Worm (Caenorhabditis elegans) whole organism, L4/young adult: ENCODE data around the gene F20B6.4.

Experiments used
- W03F9.2 ChIP-seq: fragments of 150-350 bp; optimal IDR thresholded peaks from 2 replicates; lab custom pipeline; 2014; ENCODE audit warnings: missing biosample characterization, missing genetic modification characterization
- dao-5 ChIP-seq: sonication (generic microtip); optimal IDR thresholded peaks from 2 replicates; lab custom pipeline; 2016; ENCODE audit warnings: missing genotype, missing genetic modification characterization, moderate library complexity, missing compliant biosample characterization
- him-1 ChIP-seq: sonication (generic microtip); optimal IDR thresholded peaks from 2 replicates; lab custom pipeline; 2016; ENCODE audit warnings: missing genotype, missing genetic modification reagents, missing genetic modification characterization, missing compliant biosample characterization

Gene F20B6.4

ce11 chrX:4157896-4158295 is 38.4 kb downstream of the F20B6.4 start:
- TF ChIP-seq him-1 (tag; lab: Kevin White, UChicago) (no peak), W03F9.2 (tag; lab: Kevin White, UChicago) (no peak)

ce11 chrX:4154784-4155183 is 41.5 kb downstream of the F20B6.4 start:
- TF ChIP-seq W03F9.2 (tag; lab: Kevin White, UChicago) (no peak), dao-5 (no peak), him-1 (tag; lab: Kevin White, UChicago) (no peak)

ce11 chrX:4153343-4153742 is 43.0 kb downstream of the F20B6.4 start, which contains the start of gene nck-1:
TSS of gene nck-1 (minus strand) at chrX:4153443.
- TF ChIP-seq him-1 (tag; lab: Kevin White, UChicago): no peak
- no peak for TF ChIP-seq W03F9.2 (tag; lab: Kevin White, UChicago)
- TF ChIP-seq dao-5: no peak

- TF ChIP-seq him-1 (tag; lab: Kevin White, UChicago) (peak; percentile 35), W03F9.2 (tag; lab: Kevin White, UChicago) (no peak), dao-5 (no peak)
Measured at ce11 chrX:4151206-4151605, 45.1 kb downstream of the F20B6.4 start.

ce11 chrX:4148449-4149031 is 47.8 kb downstream of the F20B6.4 start:
- TF ChIP-seq W03F9.2 (tag; lab: Kevin White, UChicago) (no peak), him-1 (tag; lab: Kevin White, UChicago) (no peak), dao-5 (no peak)

ce11 chrX:4147600-4148448 is 48.5 kb downstream of the F20B6.4 start:
- TF ChIP-seq dao-5: no peak
- TF ChIP-seq W03F9.2 (tag; lab: Kevin White, UChicago): peak; percentile 14
- peak; percentile 20 for TF ChIP-seq him-1 (tag; lab: Kevin White, UChicago)

- TF ChIP-seq W03F9.2 (tag; lab: Kevin White, UChicago) (no peak), dao-5 (no peak), him-1 (tag; lab: Kevin White, UChicago) (no peak)
Measured at ce11 chrX:4146798-4147543, 49.4 kb downstream of the F20B6.4 start.

- TF ChIP-seq him-1 (tag; lab: Kevin White, UChicago) (no peak), W03F9.2 (tag; lab: Kevin White, UChicago) (no peak), dao-5 (no peak)
Measured at ce11 chrX:4146046-4146445, 50.3 kb downstream of the F20B6.4 start.

ce11 chrX:4145051-4145826 is 51.1 kb downstream of the F20B6.4 start:
- TF ChIP-seq W03F9.2 (tag; lab: Kevin White, UChicago) (no peak), him-1 (tag; lab: Kevin White, UChicago) (peak; percentile 82), dao-5 (peak; percentile 50)

ce11 chrX:4144136-4144781 is 52.1 kb downstream of the F20B6.4 start:
- TF ChIP-seq dao-5: no peak
- no peak for TF ChIP-seq him-1 (tag; lab: Kevin White, UChicago)
- no peak for TF ChIP-seq W03F9.2 (tag; lab: Kevin White, UChicago)
